Fruit fly (Drosophila melanogaster): ENCODE measurements around the gene CG8360.

Gene CG8360

DNA sequence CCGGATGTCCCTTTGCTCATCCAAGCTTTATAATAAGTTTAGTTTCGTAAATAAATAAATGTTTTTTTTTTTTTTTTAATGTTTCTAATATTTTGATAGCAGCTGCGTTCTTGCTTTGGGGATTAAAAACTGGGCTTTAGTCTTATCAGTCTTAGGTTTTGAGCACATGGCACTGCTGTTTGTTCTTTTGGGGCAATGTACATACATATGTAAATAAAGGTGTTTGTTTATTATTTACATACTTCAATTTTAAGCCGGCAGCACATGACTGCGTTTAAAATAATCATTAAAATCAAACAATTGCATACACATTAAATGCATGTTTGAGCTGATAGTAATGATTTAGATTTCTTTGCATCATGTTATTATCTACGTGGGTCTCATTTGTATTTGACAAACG is 48.5 kb upstream of the CG8360 start (continued):
- TF ChIP-seq Elba2 (GFP tag; optimal IDR thresholded peaks at IDR 0.05) (no peak), sens-2 (GFP tag; IDR thresholded peaks at IDR 0.05) (peak; percentile 74), CG7745 (tag; optimal IDR thresholded peaks at IDR 0.05) (peak; percentile 86), kay (GFP tag; optimal IDR thresholded peaks at IDR 0.05) (peak; percentile 79), HLHmδ (GFP tag; optimal IDR thresholded peaks at IDR 0.05) (peak; percentile 55), dm (GFP tag; optimal IDR thresholded peaks at IDR 0.05) (peak; percentile 39), pb (GFP tag; optimal IDR thresholded peaks at IDR 0.05) (no peak), tap (tag; optimal IDR thresholded peaks at IDR 0.05) (peak; percentile 78), CG2116 (GFP tag; optimal IDR thresholded peaks at IDR 0.05) (peak; percentile 59), unpg (GFP tag; optimal IDR thresholded peaks at IDR 0.05) (peak; percentile 81), cato (GFP tag; optimal IDR thresholded peaks at IDR 0.05; ENCODE audit: borderline replicate concordance) (peak; percentile 43), ro (GFP tag; IDR thresholded peaks at IDR 0.05) (no peak), CG9437 (GFP tag; optimal IDR thresholded peaks at IDR 0.05) (peak; percentile 11), CG2129 (GFP tag; IDR thresholded peaks at IDR 0.05; ENCODE audit: partially characterized antibody) (no peak), CG2202 (tag; optimal IDR thresholded peaks at IDR 0.05) (peak; percentile 92), kah (GFP tag; optimal IDR thresholded peaks at IDR 0.05) (peak; percentile 75), CG34376 (GFP tag; optimal IDR thresholded peaks at IDR 0.05) (no peak), danr (GFP tag; IDR thresholded peaks at IDR 0.05) (no peak; the same call in 1 of the 2 replicates), CG12391 (tag; optimal IDR thresholded peaks at IDR 0.05) (peak; percentile 54), stwl (tag; optimal IDR thresholded peaks at IDR 0.05) (peak; percentile 54), NK7.1 (GFP tag; optimal IDR thresholded peaks at IDR 0.05) (peak; percentile 65), bbx (GFP tag; IDR thresholded peaks at IDR 0.05; ENCODE audit: partially characterized antibody) (no peak), Fer2 (tag; optimal IDR thresholded peaks at IDR 0.05) (peak; percentile 54), CG1832 (GFP tag; optimal IDR thresholded peaks at IDR 0.05) (no peak), CG12659 (GFP tag; optimal IDR thresholded peaks at IDR 0.05) (peak; percentile 73), otp (GFP tag; IDR thresholded peaks at IDR 0.05) (peak; percentile 86; the same call in 2 of the 3 replicates), Ravus (GFP tag; IDR thresholded peaks at IDR 0.05) (no peak), CG16779 (GFP tag; IDR thresholded peaks at IDR 0.05) (no peak), CG9215 (GFP tag; IDR thresholded peaks at IDR 0.05) (no peak), esg (GFP tag; conservative IDR thresholded peaks at IDR 0.05) (no peak), CG10321 (GFP tag; IDR thresholded peaks at IDR 0.05) (no peak), CG10959 (GFP tag; IDR thresholded peaks at IDR 0.05) (peak; percentile 63), Neu2 (GFP tag; optimal IDR thresholded peaks at IDR 0.05; ENCODE audit: borderline replicate concordance) (no peak), CG6175 (GFP tag; IDR thresholded peaks at IDR 0.05) (no peak), lab (GFP tag; optimal IDR thresholded peaks at IDR 0.05) (peak; percentile 88), BEAF-32 (GFP tag; optimal IDR thresholded peaks at IDR 0.05) (no peak), CG6689 (GFP tag; IDR thresholded peaks at IDR 0.05) (peak; percentile 62), CG8089 (GFP tag; optimal IDR thresholded peaks at IDR 0.05) (peak; percentile 77), Med (GFP tag) (peak; percentile 90), sr (GFP tag; IDR thresholded peaks at IDR 0.05) (peak; percentile 55; the same call in 1 of the 3 replicates), CG7372 (GFP tag; IDR thresholded peaks at IDR 0.05) (no peak), CG31224 (GFP tag; IDR thresholded peaks at IDR 0.05) (no peak), CG14441 (GFP tag; IDR thresholded peaks at IDR 0.05) (peak; percentile 20; the same call in 1 of the 2 replicates), Scr (GFP tag; IDR thresholded peaks at IDR 0.05; ENCODE audit: partially characterized antibody) (no peak), CG18262 (tag; optimal IDR thresholded peaks at IDR 0.05) (peak; percentile 81), twi (tag; optimal IDR thresholded peaks at IDR 0.05) (peak; percentile 81), Opbp (GFP tag; IDR thresholded peaks at IDR 0.05; ENCODE audit: partially characterized antibody) (no peak), pfk (GFP tag; optimal IDR thresholded peaks at IDR 0.05) (peak; percentile 68), CG3407 (GFP tag; optimal IDR thresholded peaks at IDR 0.05) (peak; percentile 96), CG17829 (tag; optimal IDR thresholded peaks at IDR 0.05) (peak; percentile 61), Dref (GFP tag; IDR thresholded peaks at IDR 0.05) (no peak)
